Fruit fly (Drosophila melanogaster) ovary, adult (tissue): ENCODE measurements around the gene obst-F.

Source experiments
- CG17801 ChIP-seq: fragments of 200-800 bp; optimal IDR thresholded peaks from 2 replicates; lab custom pipeline; 2019; ENCODE audit warnings: missing biosample characterization, mild to moderate bottlenecking, missing genetic modification characterization, moderate library complexity; ENCODE audit not compliant: partially characterized antibody

obst-F gene

dm6 chr3L:20220374-20220773 lies 18.9 kb upstream of the obst-F start, which contains the start of gene CG6933:
Gene CG6933, minus strand, starts transcription at chr3L:20220420.
- no peak for TF ChIP-seq CG17801 (GFP tag; lab: Kevin White, UChicago)

- TF ChIP-seq CG17801 (GFP tag; lab: Kevin White, UChicago), result no peak
These were observed 10.6 kb upstream of the obst-F start, which contains the start of gene CG7017 for dm6 chr3L:20212022-20212421. Gene CG7017, minus strand, starts transcription at chr3L:20212122.

DNA sequence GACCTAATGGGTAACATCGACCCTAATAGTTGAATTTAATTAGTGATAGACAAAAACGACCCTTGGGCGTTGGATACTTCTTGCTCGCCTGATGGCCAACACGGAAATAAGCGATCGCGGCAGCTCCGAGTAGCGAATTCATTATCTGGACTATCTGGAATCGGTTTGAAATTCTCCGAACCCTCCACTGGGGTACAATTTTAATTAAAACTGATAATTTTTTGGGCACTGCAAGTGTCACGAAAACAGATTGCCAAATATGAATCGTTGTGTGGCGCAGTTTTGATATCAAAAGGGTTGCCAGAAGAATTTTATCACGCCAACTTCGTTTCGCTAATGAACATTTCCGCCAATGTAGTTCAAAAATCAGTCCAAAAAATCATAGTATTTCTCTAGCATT lies 8.5 kb upstream of the obst-F start:
- no peak for TF ChIP-seq CG17801 (GFP tag; lab: Kevin White, UChicago)

- TF ChIP-seq CG17801 (GFP tag; lab: Kevin White, UChicago), result no peak
These were observed 7.7 kb upstream of the obst-F start for dm6 chr3L:20209092-20209491.

DNA sequence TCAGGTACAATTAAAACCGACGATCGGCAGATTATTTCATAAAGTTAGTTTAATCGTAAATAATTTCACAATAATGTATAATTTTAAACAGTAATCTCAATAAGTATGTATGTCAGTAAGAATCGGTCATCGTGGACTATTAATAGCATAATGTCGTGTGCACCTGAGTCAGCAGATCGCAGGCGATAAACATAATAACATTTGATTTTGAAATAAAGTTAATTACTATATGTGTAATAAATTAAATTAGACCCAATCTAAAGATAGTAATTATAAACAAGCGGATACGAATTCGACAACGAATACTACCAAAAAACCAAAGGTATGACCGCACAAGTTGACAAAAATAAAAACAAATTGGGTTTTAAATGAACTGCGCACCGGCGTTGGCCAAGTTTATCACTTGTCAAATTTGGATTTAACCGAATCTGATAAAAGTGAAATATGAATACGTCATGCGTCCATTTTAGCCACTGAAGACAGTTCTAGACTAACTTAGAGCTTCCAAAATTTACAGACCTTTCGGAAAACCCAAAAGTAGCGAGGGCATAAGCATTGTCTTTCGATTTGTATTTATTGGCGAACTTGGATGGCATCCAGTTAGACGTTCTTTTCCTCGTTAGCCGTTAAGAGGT lies 5.6 kb upstream of the obst-F start, which contains the start of gene CG6996:
Gene CG6996 (plus strand): TSS at position 585 of the 635 bp plus-strand sequence.
- no peak for TF ChIP-seq CG17801 (GFP tag; lab: Kevin White, UChicago)

- TF ChIP-seq CG17801 (GFP tag; lab: Kevin White, UChicago), result no peak
These were observed 4.5 kb upstream of the obst-F start, which contains the start of gene CG7290 for dm6 chr3L:20205946-20206345. Gene CG7290, minus strand, starts transcription at chr3L:20206046.

dm6 chr3L:20203587-20203986 lies 2.1 kb upstream of the obst-F start, which contains the start of gene CG7298:
Gene CG7298, minus strand, starts transcription at chr3L:20203687.
- no peak for TF ChIP-seq CG17801 (GFP tag; lab: Kevin White, UChicago)

dm6 chr3L:20199569-20200247 lies 1.7 kb downstream of the obst-F start, which contains the start of gene CG42833:
Gene CG42833, plus strand, starts transcription at chr3L:20200093.
- no peak for TF ChIP-seq CG17801 (GFP tag; lab: Kevin White, UChicago)

DNA sequence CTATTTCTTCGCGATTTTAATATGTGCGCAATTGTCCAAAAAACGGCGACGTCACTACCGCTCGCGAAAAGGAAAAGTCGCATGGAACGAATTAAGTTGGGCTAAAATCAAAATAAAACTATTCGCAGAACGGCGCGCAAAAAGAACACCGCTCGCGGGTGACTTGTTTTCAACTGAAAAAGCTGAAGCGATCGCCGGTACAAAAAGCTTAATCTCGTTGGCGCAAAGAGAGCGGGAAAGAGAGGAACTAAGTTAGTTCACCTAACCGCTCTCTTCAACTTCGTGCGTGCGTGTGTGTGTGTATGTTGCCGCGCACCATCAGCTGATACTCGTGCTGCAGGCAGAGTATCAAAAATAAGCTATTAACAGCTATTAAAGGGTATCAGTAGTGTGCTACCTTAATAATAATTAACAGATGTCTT lies 3.3 kb downstream of the obst-F start, which contains the start of gene CG42674:
Gene CG42674 (minus strand): TSS at position 180 of the 422 bp plus-strand sequence.
- peak; percentile 69 for TF ChIP-seq CG17801 (GFP tag; lab: Kevin White, UChicago)

dm6 chr3L:20197698-20198097 lies 3.7 kb downstream of the obst-F start:
- no peak for TF ChIP-seq CG17801 (GFP tag; lab: Kevin White, UChicago)

dm6 chr3L:20197213-20197612 lies 4.2 kb downstream of the obst-F start:
- TF ChIP-seq CG17801 (GFP tag; lab: Kevin White, UChicago), result no peak

DNA sequence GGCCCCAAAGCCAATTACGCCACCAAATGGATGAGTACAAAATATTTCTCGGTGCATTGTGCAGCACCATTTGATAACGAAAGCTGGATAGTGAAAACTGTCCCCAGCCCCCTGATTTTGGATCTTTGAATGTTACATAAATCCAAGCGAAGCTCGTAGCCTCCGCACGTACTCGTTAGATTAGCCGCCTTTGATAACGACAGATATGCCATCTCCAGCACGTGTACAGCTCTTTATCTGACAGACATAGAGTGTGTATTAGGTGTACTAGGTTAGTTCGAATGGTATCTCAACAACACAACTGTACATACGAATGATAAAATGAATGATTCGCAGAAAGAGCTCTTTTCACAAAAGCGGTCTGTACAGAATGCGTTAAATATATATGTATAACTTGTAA lies 5.1 kb downstream of the obst-F start:
- no peak for TF ChIP-seq CG17801 (GFP tag; lab: Kevin White, UChicago)

DNA sequence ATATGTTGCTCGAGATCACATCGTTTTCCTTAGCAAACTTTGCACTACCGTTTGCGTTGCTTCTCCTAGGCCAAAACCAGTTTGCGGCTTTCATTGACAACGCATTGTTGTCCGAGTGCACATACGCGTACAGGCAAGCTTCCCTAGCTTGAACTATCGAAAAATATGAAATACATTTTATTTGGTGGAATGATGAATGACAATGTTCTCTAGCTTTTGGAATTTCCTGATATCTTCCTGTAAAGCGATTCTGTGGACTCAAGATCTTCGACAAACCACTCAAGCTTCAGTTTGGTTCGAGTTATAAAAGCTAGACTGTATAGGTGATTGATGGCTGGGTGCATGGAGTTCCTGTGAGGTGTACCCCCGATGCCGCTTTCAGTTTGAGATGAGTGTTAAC lies 5.6 kb downstream of the obst-F start:
- TF ChIP-seq CG17801 (GFP tag; lab: Kevin White, UChicago), result no peak

DNA sequence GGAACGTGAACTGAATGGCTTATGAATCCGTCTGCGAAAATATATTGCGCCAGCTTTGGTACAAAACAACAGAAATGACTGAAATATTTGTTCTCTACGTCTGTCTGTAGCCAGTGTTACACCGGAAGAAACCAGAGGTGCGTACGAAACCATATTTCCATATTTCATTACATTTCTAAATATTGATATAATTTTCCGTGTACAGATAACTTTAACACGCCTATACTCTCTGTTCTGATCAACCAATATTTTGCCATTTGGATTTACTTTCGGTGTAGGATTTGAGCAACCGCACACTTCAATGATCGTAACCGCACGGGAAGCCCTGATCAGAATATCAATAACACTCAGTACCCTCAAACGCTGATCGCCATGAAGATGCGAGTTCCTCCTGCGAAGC lies 6.7 kb downstream of the obst-F start:
- no peak for TF ChIP-seq CG17801 (GFP tag; lab: Kevin White, UChicago)

dm6 chr3L:20193748-20194058 lies 7.7 kb downstream of the obst-F start:
- no peak for TF ChIP-seq CG17801 (GFP tag; lab: Kevin White, UChicago)
